Worm (Caenorhabditis elegans) whole organism, mixed stage, embryonic: ENCODE measurements around the gene rpn-6.2.

Experiments used
- blmp-1 ChIP-seq: fragments of 150-350 bp; optimal IDR thresholded peaks from 2 replicates; lab custom pipeline; 2014; ENCODE audit warnings: missing biosample characterization, missing genetic modification characterization
- ceh-39 ChIP-seq: fragments of 150-350 bp; optimal IDR thresholded peaks from 2 replicates; lab custom pipeline; 2014; ENCODE audit warnings: missing biosample characterization, missing genetic modification characterization
- elt-1 ChIP-seq: sonication (generic microtip); optimal IDR thresholded peaks from 2 replicates; lab custom pipeline; 2017; ENCODE audit warnings: missing genetic modification characterization, mild to moderate bottlenecking, missing compliant biosample characterization, antibody characterized with exemption, moderate library complexity, borderline replicate concordance; ENCODE audit not compliant: insufficient read depth
- elt-3 ChIP-seq: fragments of 150-350 bp; optimal IDR thresholded peaks from 2 replicates; lab custom pipeline; 2014; ENCODE audit warnings: missing biosample characterization, missing genetic modification characterization
- mep-1 ChIP-seq: fragments of 150-350 bp; optimal IDR thresholded peaks from 2 replicates; lab custom pipeline; 2017; ENCODE audit warnings: missing biosample characterization, missing genetic modification reagents, missing genetic modification characterization, inconsistent platforms
- nhr-237 ChIP-seq: fragments of 150-350 bp; optimal IDR thresholded peaks from 2 replicates; lab custom pipeline; 2014; ENCODE audit warnings: missing biosample characterization, missing genetic modification characterization
- nhr-76 ChIP-seq: sonication (generic microtip); optimal IDR thresholded peaks from 2 replicates; lab custom pipeline; 2017; ENCODE audit warnings: missing biosample characterization, missing genetic modification characterization
- unc-62 ChIP-seq: fragments of 150-350 bp; optimal IDR thresholded peaks from 2 replicates; lab custom pipeline; 2014; ENCODE audit warnings: missing biosample characterization, missing genetic modification reagents, missing genetic modification characterization
- ztf-11 ChIP-seq: fragments of 150-350 bp; optimal IDR thresholded peaks from 2 replicates; lab custom pipeline; 2014; ENCODE audit warnings: missing biosample characterization, missing genetic modification characterization

- TF ChIP-seq ztf-11 (tag; lab: Kevin White, UChicago): no peak
- no peak for TF ChIP-seq nhr-237
- no peak for TF ChIP-seq unc-62 (GFP tag; lab: Kevin White, UChicago)
- no peak for TF ChIP-seq nhr-76
- no peak for TF ChIP-seq mep-1 (tag; lab: Kevin White, UChicago)
- TF ChIP-seq blmp-1: no peak
- TF ChIP-seq ceh-39: no peak
- no peak for TF ChIP-seq elt-1
- no peak for TF ChIP-seq elt-3 (tag; lab: Kevin White, UChicago)
These were observed 16.3 kb downstream of the rpn-6.2 start for ce11 chrIII:8985461-8985860.
